Worm (Caenorhabditis elegans) whole organism, young adult: ENCODE measurements around the gene dnj-9.
"Not testable (repeated sequence)": the region's sequence is repeated elsewhere in the genome, so short reads cannot be mapped to it uniquely, and the experiment has no call there.

ENCODE experiments used
- C06A6.2 ChIP-seq: fragments of 200-800 bp; sonication (Bioruptor generic); conservative IDR thresholded peaks from 2 replicates; pipeline ENCODE4 v1.3.6; 2022; ENCODE audit warnings: missing genetic modification characterization, missing compliant biosample characterization
- F39B2.1 ChIP-seq: fragments of 200-800 bp; sonication (Bioruptor generic); IDR thresholded peaks from 2 replicates; pipeline ENCODE4 v1.3.6; 2022; ENCODE audit warnings: missing genetic modification reagents, missing genetic modification characterization, missing compliant biosample characterization
- F49E8.2 ChIP-seq: sonication (generic microtip); optimal IDR thresholded peaks from 3 replicates; lab custom pipeline; 2017; ENCODE audit warnings: missing genetic modification characterization, mild to moderate bottlenecking, missing compliant biosample characterization, antibody characterized with exemption, moderate library complexity; ENCODE audit not compliant: insufficient read depth
- F57A8.1 ChIP-seq: fragments of 200-800 bp; sonication (Bioruptor generic); optimal IDR thresholded peaks from 2 replicates; lab custom pipeline; 2018; ENCODE audit warnings: mild to moderate bottlenecking, missing genetic modification characterization, moderate library complexity, missing compliant biosample characterization
- F57C9.4 ChIP-seq: sonication (generic microtip); optimal IDR thresholded peaks from 2 replicates; lab custom pipeline; 2017; ENCODE audit warnings: mild to moderate bottlenecking, missing genetic modification characterization, missing compliant biosample characterization
- K11D2.4 ChIP-seq: fragments of 200-800 bp; sonication (Bioruptor generic); IDR thresholded peaks from 2 replicates; pipeline ENCODE4 v1.3.6; 2022; ENCODE audit warnings: missing genetic modification reagents, missing genetic modification characterization, missing compliant biosample characterization
- K12H6.12 ChIP-seq: fragments of 200-800 bp; sonication (Bioruptor generic); optimal IDR thresholded peaks from 2 replicates; lab custom pipeline; 2018; ENCODE audit warnings: mild to moderate bottlenecking, missing genetic modification characterization, missing compliant biosample characterization
- T26A5.8 ChIP-seq: sonication (generic microtip); optimal IDR thresholded peaks from 2 replicates; lab custom pipeline; 2016; ENCODE audit warnings: missing genetic modification characterization, missing compliant biosample characterization
- aptf-3 ChIP-seq: fragments of 200-800 bp; sonication (Bioruptor generic); IDR thresholded peaks from 2 replicates; pipeline ENCODE4 v1.3.6; 2022; ENCODE audit warnings: missing genetic modification characterization, missing compliant biosample characterization
- attf-5 ChIP-seq: fragments of 200-800 bp; sonication (Bioruptor generic); optimal IDR thresholded peaks from 2 replicates; lab custom pipeline; 2018; ENCODE audit warnings: mild to moderate bottlenecking, missing genetic modification characterization, missing compliant biosample characterization
- cebp-1 ChIP-seq, 2 experiments: fragments of 200-800 bp in 1 of 2; sonication (Bioruptor generic) in 1 of 2; sonication (generic microtip) in 1 of 2; IDR thresholded peaks in 1 of 2; optimal IDR thresholded peaks in 1 of 2; 2 replicates each; pipeline versions ENCODE4 v1.3.6 to Lab custom; 2017 to 2022; ENCODE audit warnings: missing compliant biosample characterization in 2 of 2, missing genetic modification characterization in 2 of 2, mild to moderate bottlenecking in 1 of 2, missing genetic modification reagents in 1 of 2, moderate library complexity in 1 of 2
- dpl-1 ChIP-seq: fragments of 150-350 bp; optimal IDR thresholded peaks from 2 replicates; lab custom pipeline; 2014; ENCODE audit warnings: missing biosample characterization, missing genetic modification reagents, missing genetic modification characterization
- efl-1 ChIP-seq: fragments of 150-350 bp; optimal IDR thresholded peaks from 2 replicates; lab custom pipeline; 2014; ENCODE audit warnings: missing biosample characterization, missing genetic modification reagents, missing genetic modification characterization
- egl-18 ChIP-seq: fragments of 200-800 bp; sonication (Bioruptor generic); IDR thresholded peaks from 2 replicates; pipeline ENCODE4 v1.3.6; 2022; ENCODE audit warnings: missing genetic modification reagents, missing genetic modification characterization, missing compliant biosample characterization
- ekl-4 ChIP-seq: fragments of 200-800 bp; sonication (Bioruptor generic); IDR thresholded peaks from 2 replicates; pipeline ENCODE4 v1.3.6; 2022; ENCODE audit warnings: missing genetic modification reagents, missing genetic modification characterization, missing compliant biosample characterization
- ets-4 ChIP-seq: fragments of 200-800 bp; sonication (Bioruptor generic); optimal IDR thresholded peaks from 2 replicates; lab custom pipeline; 2018; ENCODE audit warnings: mild to moderate bottlenecking, missing genetic modification characterization, missing compliant biosample characterization
- him-1 ChIP-seq: sonication (generic microtip); optimal IDR thresholded peaks from 2 replicates; lab custom pipeline; 2016; ENCODE audit warnings: missing genotype, missing genetic modification reagents, missing genetic modification characterization, missing compliant biosample characterization
- hlh-26 ChIP-seq: fragments of 200-800 bp; sonication (Bioruptor generic); conservative IDR thresholded peaks from 2 replicates; pipeline ENCODE4 v1.3.6; 2022; ENCODE audit warnings: missing genetic modification reagents, missing genetic modification characterization, missing compliant biosample characterization
- hmg-1.2 ChIP-seq: fragments of 200-800 bp; sonication (Bioruptor generic); IDR thresholded peaks from 2 replicates; pipeline ENCODE4 v1.3.6; 2022; ENCODE audit warnings: missing genetic modification reagents, missing genetic modification characterization, missing compliant biosample characterization
- hmg-20 ChIP-seq: fragments of 200-800 bp; sonication (Bioruptor generic); IDR thresholded peaks from 2 replicates; pipeline ENCODE4 v1.3.6; 2022; ENCODE audit warnings: missing genetic modification reagents, missing genetic modification characterization, missing compliant biosample characterization
- hrde-1 ChIP-seq: sonication (generic microtip); optimal IDR thresholded peaks from 2 replicates; lab custom pipeline; 2016; ENCODE audit warnings: missing genetic modification characterization, mild to moderate bottlenecking, missing compliant biosample characterization, moderate library complexity, missing genotype, missing genetic modification reagents, borderline replicate concordance
- lin-35 ChIP-seq, 3 experiments: fragments of 150-350 bp in 2 of 3; sonication (generic microtip) in 1 of 3; optimal IDR thresholded peaks; 2 replicates each; lab custom pipeline; 2014 to 2018; ENCODE audit warnings: missing biosample characterization in 3 of 3, missing genetic modification characterization in 3 of 3, missing genetic modification reagents in 3 of 3
- lin-54 ChIP-seq: fragments of 200-800 bp; sonication (Bioruptor generic); optimal IDR thresholded peaks from 2 replicates; lab custom pipeline; 2018; ENCODE audit warnings: mild to moderate bottlenecking, missing genetic modification characterization, missing compliant biosample characterization
- madf-6 ChIP-seq: fragments of 200-800 bp; sonication (Bioruptor generic); IDR thresholded peaks from 2 replicates; pipeline ENCODE4 v1.3.6; 2022; ENCODE audit warnings: missing genetic modification reagents, missing genetic modification characterization, missing compliant biosample characterization
- mcd-1 ChIP-seq: fragments of 200-800 bp; sonication (Bioruptor generic); IDR thresholded peaks from 2 replicates; pipeline ENCODE4 v1.3.6; 2022; ENCODE audit warnings: missing genetic modification reagents, missing genetic modification characterization, missing compliant biosample characterization
- mxl-1 ChIP-seq: sonication (generic microtip); optimal IDR thresholded peaks from 2 replicates; lab custom pipeline; 2016; ENCODE audit warnings: missing genetic modification characterization, missing compliant biosample characterization
- rpc-1 ChIP-seq, 2 experiments: fragments of 150-350 bp in 1 of 2; sonication (generic microtip) in 1 of 2; optimal IDR thresholded peaks; 2 replicates each; lab custom pipeline; 2014 to 2018; ENCODE audit warnings: missing biosample characterization in 1 of 2, missing genetic modification characterization in 1 of 2, missing genetic modification reagents in 1 of 2, missing genotype in 1 of 2
- snpc-4 ChIP-seq, 5 experiments: fragments of 150-350 bp in 1 of 5; sonication (generic microtip) in 4 of 5; optimal IDR thresholded peaks; 2 replicates each; lab custom pipeline; 2014 to 2018; ENCODE audit warnings: missing genetic modification characterization in 5 of 5, missing biosample characterization in 3 of 5, antibody characterized with exemption in 2 of 5, mild to moderate bottlenecking in 2 of 5, missing compliant biosample characterization in 2 of 5, missing genotype in 2 of 5, moderate library complexity in 2 of 5, missing genetic modification reagents in 1 of 5
- ztf-25 ChIP-seq: fragments of 200-800 bp; sonication (Bioruptor generic); IDR thresholded peaks from 2 replicates; pipeline ENCODE4 v1.3.6; 2022; ENCODE audit warnings: missing genetic modification reagents, missing genetic modification characterization, missing compliant biosample characterization
- ztf-28 ChIP-seq: fragments of 200-800 bp; sonication (Bioruptor generic); IDR thresholded peaks from 2 replicates; pipeline ENCODE4 v1.3.6; 2022; ENCODE audit warnings: missing genetic modification reagents, missing genetic modification characterization, missing compliant biosample characterization

dnj-9 gene

DNA sequence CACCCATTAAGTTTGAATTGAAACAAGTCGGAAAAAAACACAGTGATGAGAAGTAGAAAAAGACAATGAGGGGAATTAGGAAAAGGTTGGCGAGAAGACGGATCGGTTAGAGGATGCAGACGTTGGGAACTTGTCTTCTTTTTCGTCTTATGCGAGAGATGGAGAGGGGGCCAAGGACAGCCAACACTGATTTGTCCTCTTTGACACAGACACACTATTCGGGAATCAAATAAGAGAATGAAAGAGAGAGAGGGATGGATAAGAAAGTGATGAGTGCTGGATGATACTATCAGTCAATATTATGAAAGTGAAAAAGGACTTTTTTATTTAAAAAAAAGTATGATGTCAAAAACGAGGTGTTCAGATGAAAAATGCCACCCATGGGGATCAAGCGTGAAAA, 30.1 kb upstream of the dnj-9 start, which contains the start of gene lact-5 (continued):
- no peak for TF ChIP-seq ztf-25 (GFP tag; lab: Robert Waterston, UW)
- TF ChIP-seq hlh-26 (GFP tag; lab: Robert Waterston, UW) = no peak
- TF ChIP-seq, all 124 proteins: peak for 0

DNA sequence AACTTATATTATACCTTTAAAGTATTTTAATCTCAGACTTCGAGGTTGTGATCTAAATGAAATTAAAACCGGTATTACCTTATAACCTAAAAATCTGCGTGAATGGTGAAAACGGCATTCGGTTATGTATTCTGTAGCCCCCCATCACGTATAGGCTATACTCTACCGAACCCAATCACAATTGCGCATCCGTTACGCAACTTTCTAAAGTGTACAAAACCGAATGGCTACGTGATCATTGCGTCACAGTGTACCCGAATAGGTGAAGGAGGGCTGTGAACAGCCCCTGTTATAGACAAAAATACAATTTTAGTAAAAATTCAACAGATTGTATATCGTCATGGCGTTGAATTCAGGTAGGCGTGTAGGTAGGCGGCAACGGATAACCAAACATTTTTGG, 29.2 kb upstream of the dnj-9 start:
- TF ChIP-seq aptf-3 (no peak), C06A6.2 (no peak), F57C9.4 (tag; lab: Kevin White, UChicago) (no peak)
- TF ChIP-seq, all 124 proteins: peak for 0

DNA sequence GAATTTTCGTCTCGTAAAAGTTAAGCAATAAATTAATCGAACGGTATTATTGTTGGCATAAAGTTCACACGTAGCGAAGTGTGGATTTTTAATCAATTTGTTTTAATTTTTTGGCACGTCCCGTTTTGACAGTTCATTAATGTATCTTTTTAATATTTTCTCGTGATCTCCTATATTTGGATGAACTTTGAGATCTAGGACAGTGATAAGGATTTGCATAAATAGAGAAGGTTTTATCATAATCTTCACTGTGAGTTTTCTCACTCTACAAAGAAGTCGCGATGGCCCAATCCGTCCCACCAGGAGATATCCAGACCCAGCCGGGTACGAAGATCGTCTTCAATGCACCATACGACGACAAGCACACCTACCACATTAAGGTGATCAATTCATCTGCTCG, 26.7 kb upstream of the dnj-9 start, which contains the start of the genes C33F10.8 and msp-40:
Gene C33F10.8 (minus strand): TSS at position 101 of the 400 bp plus-strand sequence.
Gene msp-40 (plus strand): TSS at position 282 of the 400 bp plus-strand sequence.
- TF ChIP-seq F39B2.1, mcd-1, ztf-28 (GFP tag; lab: Robert Waterston, UW): not testable (repeated sequence)

DNA sequence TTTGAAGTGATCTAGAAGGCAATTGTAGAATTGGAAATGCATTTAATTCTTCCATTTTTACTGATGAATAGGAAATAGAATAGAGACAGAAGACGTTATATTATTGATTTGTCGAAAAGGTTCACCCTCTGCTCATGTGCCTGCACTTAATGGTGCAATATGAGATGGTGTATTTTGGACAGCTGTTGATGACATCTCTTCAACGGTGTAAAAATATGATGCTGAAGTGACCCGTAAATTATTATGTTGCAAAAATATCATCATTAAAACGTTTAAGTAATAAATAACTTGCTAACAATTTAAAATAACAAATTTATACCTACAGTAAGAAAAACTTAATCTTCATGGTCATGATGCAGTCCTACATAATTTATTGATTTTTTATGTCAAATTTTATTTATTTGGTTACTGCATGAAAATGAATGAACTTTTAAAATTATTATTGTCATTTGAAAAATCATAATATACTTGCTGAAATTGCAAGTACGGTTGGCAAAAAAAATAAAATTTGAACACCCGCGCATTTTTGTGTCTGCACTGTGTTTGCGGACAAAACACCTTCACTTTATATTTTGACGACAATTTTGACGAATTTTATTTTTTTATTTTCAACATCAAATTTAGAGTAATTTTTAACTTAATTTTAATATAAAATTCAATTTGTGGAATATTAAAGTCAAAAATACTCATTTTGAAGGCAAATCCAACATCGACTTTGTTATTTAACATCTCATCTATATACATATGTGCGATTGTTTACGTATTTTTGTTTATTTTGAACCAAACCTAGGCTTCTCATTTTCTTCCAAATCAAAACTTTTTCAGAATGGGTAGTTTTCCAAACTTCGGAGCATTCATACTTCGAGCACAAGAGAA, 23.9 kb upstream of the dnj-9 start, which contains the start of the genes fbxb-88 and tbck-1:
Gene fbxb-88 (minus strand): TSS at position 151 of the 876 bp plus-strand sequence.
Gene tbck-1 (plus strand): TSS at position 826 of the 876 bp plus-strand sequence.
- TF ChIP-seq K11D2.4 (GFP tag; lab: Robert Waterston, UW) (no peak), mxl-1 (tag; lab: Kevin White, UChicago) (no peak), cebp-1 (GFP tag; IDR thresholded peaks at IDR 0.05; lab: Robert Waterston, UW) (no peak), cebp-1 (tag; optimal IDR thresholded peaks at IDR 0.05; lab: Kevin White, UChicago) (no peak), efl-1 (GFP tag; lab: Kevin White, UChicago) (peak; percentile 76), T26A5.8 (tag; lab: Kevin White, UChicago) (no peak), lin-35 (GFP tag; optimal IDR thresholded peaks at IDR 0.05; lab: Kevin White, UChicago) (peak; percentile 4 to 88 (median 33)), snpc-4 (GFP tag; optimal IDR thresholded peaks at IDR 0.05; lab: Kevin White, UChicago) (no peak), snpc-4 (tag; optimal IDR thresholded peaks at IDR 0.05; lab: Kevin White, UChicago) (no peak), F57A8.1 (GFP tag; lab: Kevin White, UChicago) (no peak), lin-54 (peak; percentile 96), madf-6 (GFP tag; lab: Robert Waterston, UW) (no peak), rpc-1 (optimal IDR thresholded peaks at IDR 0.05; lab: Kevin White, UChicago) (no peak), rpc-1 (tag; optimal IDR thresholded peaks at IDR 0.05; lab: Kevin White, UChicago) (no peak), ets-4 (no peak), K12H6.12 (tag; lab: Kevin White, UChicago) (no peak), F49E8.2 (tag; lab: Kevin White, UChicago) (no peak), hmg-20 (GFP tag; lab: Robert Waterston, UW) (no peak), egl-18 (GFP tag; lab: Robert Waterston, UW) (no peak), dpl-1 (GFP tag; lab: Kevin White, UChicago) (peak; percentile 83), hmg-1.2 (GFP tag; lab: Robert Waterston, UW) (no peak), attf-5 (GFP tag; lab: Kevin White, UChicago) (peak; percentile 44), ekl-4 (GFP tag; lab: Robert Waterston, UW) (no peak), him-1 (tag; lab: Kevin White, UChicago) (no peak), hlh-26 (GFP tag; lab: Robert Waterston, UW) (no peak), hrde-1 (tag; lab: Kevin White, UChicago) (no peak)
